Worm (Caenorhabditis elegans) whole organism, young adult: ENCODE results near the gene F54D12.8.

Source experiments
- B0261.1 ChIP-seq: sonication (generic microtip); optimal IDR thresholded peaks from 2 replicates; lab custom pipeline; 2016; ENCODE audit warnings: mild to moderate bottlenecking, missing genetic modification characterization, moderate library complexity, missing compliant biosample characterization
- B0336.3 ChIP-seq: fragments of 200-800 bp; sonication (Bioruptor generic); IDR thresholded peaks from 2 replicates; pipeline ENCODE4 v1.3.6; 2022; ENCODE audit warnings: missing genetic modification characterization, missing compliant biosample characterization
- F33H1.4 ChIP-seq: fragments of 200-800 bp; sonication (Bioruptor generic); IDR thresholded peaks from 2 replicates; pipeline ENCODE4 v1.3.6; 2022; ENCODE audit warnings: missing genetic modification reagents, missing genetic modification characterization, missing compliant biosample characterization
- F37B4.10 ChIP-seq: fragments of 200-800 bp; sonication (Bioruptor generic); IDR thresholded peaks from 2 replicates; pipeline ENCODE4 v1.3.6; 2022; ENCODE audit warnings: missing genetic modification characterization, missing compliant biosample characterization
- F49E8.2 ChIP-seq: sonication (generic microtip); optimal IDR thresholded peaks from 3 replicates; lab custom pipeline; 2017; ENCODE audit warnings: missing genetic modification characterization, mild to moderate bottlenecking, missing compliant biosample characterization, antibody characterized with exemption, moderate library complexity; ENCODE audit not compliant: insufficient read depth
- F57A8.1 ChIP-seq: fragments of 200-800 bp; sonication (Bioruptor generic); optimal IDR thresholded peaks from 2 replicates; lab custom pipeline; 2018; ENCODE audit warnings: mild to moderate bottlenecking, missing genetic modification characterization, moderate library complexity, missing compliant biosample characterization
- K11D2.4 ChIP-seq: fragments of 200-800 bp; sonication (Bioruptor generic); IDR thresholded peaks from 2 replicates; pipeline ENCODE4 v1.3.6; 2022; ENCODE audit warnings: missing genetic modification reagents, missing genetic modification characterization, missing compliant biosample characterization
- K12H6.12 ChIP-seq: fragments of 200-800 bp; sonication (Bioruptor generic); optimal IDR thresholded peaks from 2 replicates; lab custom pipeline; 2018; ENCODE audit warnings: mild to moderate bottlenecking, missing genetic modification characterization, missing compliant biosample characterization
- Y53F4B.3 ChIP-seq: fragments of 200-800 bp; sonication (Bioruptor generic); IDR thresholded peaks from 2 replicates; pipeline ENCODE4 v1.3.6; 2022; ENCODE audit warnings: missing genetic modification reagents, missing genetic modification characterization, missing compliant biosample characterization
- Y53G8AR.9 ChIP-seq: fragments of 200-800 bp; sonication (Bioruptor generic); conservative IDR thresholded peaks from 2 replicates; pipeline ENCODE4 v1.3.6; 2022; ENCODE audit warnings: missing genetic modification reagents, missing genetic modification characterization, missing compliant biosample characterization
- Y79H2A.3 ChIP-seq: fragments of 200-800 bp; sonication (Bioruptor generic); conservative IDR thresholded peaks from 2 replicates; pipeline ENCODE4 v1.3.6; 2022; ENCODE audit warnings: missing genetic modification reagents, missing genetic modification characterization, missing compliant biosample characterization
- ama-1 ChIP-seq, 3 experiments: fragments of 150-350 bp in 1 of 3; sonication (generic microtip) in 2 of 3; optimal IDR thresholded peaks; 2 replicates each; lab custom pipeline; 2014 to 2018; ENCODE audit warnings: missing biosample characterization in 2 of 3, missing genetic modification characterization in 2 of 3, missing genetic modification reagents in 2 of 3
- aptf-2 ChIP-seq: fragments of 200-800 bp; sonication (Bioruptor generic); conservative IDR thresholded peaks from 2 replicates; pipeline ENCODE4 v1.3.6; 2022; ENCODE audit warnings: missing genetic modification reagents, missing genetic modification characterization, missing compliant biosample characterization
- atf-7 ChIP-seq: sonication (generic microtip); optimal IDR thresholded peaks from 2 replicates; lab custom pipeline; 2017; ENCODE audit warnings: mild to moderate bottlenecking, missing genetic modification characterization, missing compliant biosample characterization
- attf-3 ChIP-seq: fragments of 200-800 bp; sonication (Bioruptor generic); conservative IDR thresholded peaks from 2 replicates; pipeline ENCODE4 v1.3.6; 2022; ENCODE audit warnings: missing genetic modification reagents, missing genetic modification characterization, missing compliant biosample characterization
- ceh-100 ChIP-seq: fragments of 200-800 bp; sonication (Bioruptor generic); IDR thresholded peaks from 2 replicates; pipeline ENCODE4 v1.3.6; 2022; ENCODE audit warnings: missing genetic modification reagents, missing genetic modification characterization, missing compliant biosample characterization
- dpff-1 ChIP-seq: sonication (generic microtip); optimal IDR thresholded peaks from 2 replicates; lab custom pipeline; 2017; ENCODE audit warnings: mild to moderate bottlenecking, missing genetic modification characterization, missing compliant biosample characterization
- dpl-1 ChIP-seq: fragments of 150-350 bp; optimal IDR thresholded peaks from 2 replicates; lab custom pipeline; 2014; ENCODE audit warnings: missing biosample characterization, missing genetic modification reagents, missing genetic modification characterization
- ets-4 ChIP-seq: fragments of 200-800 bp; sonication (Bioruptor generic); optimal IDR thresholded peaks from 2 replicates; lab custom pipeline; 2018; ENCODE audit warnings: mild to moderate bottlenecking, missing genetic modification characterization, missing compliant biosample characterization
- fkh-3 ChIP-seq: sonication (generic microtip); optimal IDR thresholded peaks from 2 replicates; lab custom pipeline; 2016; ENCODE audit warnings: mild to moderate bottlenecking, missing genetic modification characterization, missing compliant biosample characterization
- let-526 ChIP-seq: fragments of 200-800 bp; sonication (Bioruptor generic); IDR thresholded peaks from 2 replicates; pipeline ENCODE4 v1.3.6; 2022; ENCODE audit warnings: missing genetic modification reagents, missing genetic modification characterization, missing compliant biosample characterization
- madf-6 ChIP-seq: fragments of 200-800 bp; sonication (Bioruptor generic); IDR thresholded peaks from 2 replicates; pipeline ENCODE4 v1.3.6; 2022; ENCODE audit warnings: missing genetic modification reagents, missing genetic modification characterization, missing compliant biosample characterization
- nfyb-1 ChIP-seq: fragments of 200-800 bp; sonication (Bioruptor generic); IDR thresholded peaks from 2 replicates; pipeline ENCODE4 v1.3.6; 2022; ENCODE audit warnings: missing genetic modification reagents, missing genetic modification characterization, missing compliant biosample characterization
- pbrm-1 ChIP-seq: fragments of 200-800 bp; sonication (Bioruptor generic); IDR thresholded peaks from 2 replicates; pipeline ENCODE4 v1.3.6; 2022; ENCODE audit warnings: missing genetic modification reagents, missing genetic modification characterization, missing compliant biosample characterization
- repo-1 ChIP-seq: sonication (generic microtip); optimal IDR thresholded peaks from 2 replicates; lab custom pipeline; 2017; ENCODE audit warnings: mild to moderate bottlenecking, missing genetic modification characterization, missing compliant biosample characterization
- snpc-3.4 ChIP-seq: sonication (generic microtip); optimal IDR thresholded peaks from 2 replicates; lab custom pipeline; 2017; ENCODE audit warnings: missing genetic modification characterization, mild to moderate bottlenecking, missing compliant biosample characterization, antibody characterized with exemption, moderate library complexity, missing genotype, missing genetic modification reagents
- sptf-2 ChIP-seq: fragments of 200-800 bp; sonication (Bioruptor generic); optimal IDR thresholded peaks from 2 replicates; lab custom pipeline; 2018; ENCODE audit warnings: mild to moderate bottlenecking, missing genetic modification characterization, missing compliant biosample characterization
- tbp1 ChIP-seq: fragments of 200-800 bp; sonication (Bioruptor generic); optimal IDR thresholded peaks from 2 replicates; lab custom pipeline; 2018; ENCODE audit warnings: mild to moderate bottlenecking, missing genetic modification characterization, missing compliant biosample characterization
- unc-62 ChIP-seq: fragments of 150-350 bp; optimal IDR thresholded peaks from 2 replicates; lab custom pipeline; 2014; ENCODE audit warnings: missing biosample characterization, missing genetic modification reagents, missing genetic modification characterization
- ztf-18 ChIP-seq: sonication (generic microtip); optimal IDR thresholded peaks from 2 replicates; lab custom pipeline; 2016; ENCODE audit warnings: missing genotype, mild to moderate bottlenecking, missing genetic modification characterization, missing compliant biosample characterization
- ztf-25 ChIP-seq: fragments of 200-800 bp; sonication (Bioruptor generic); IDR thresholded peaks from 2 replicates; pipeline ENCODE4 v1.3.6; 2022; ENCODE audit warnings: missing genetic modification reagents, missing genetic modification characterization, missing compliant biosample characterization
- ztf-26 ChIP-seq: sonication (generic microtip); optimal IDR thresholded peaks from 2 replicates; lab custom pipeline; 2017; ENCODE audit warnings: missing genetic modification characterization, missing compliant biosample characterization

The F54D12.8 gene

DNA sequence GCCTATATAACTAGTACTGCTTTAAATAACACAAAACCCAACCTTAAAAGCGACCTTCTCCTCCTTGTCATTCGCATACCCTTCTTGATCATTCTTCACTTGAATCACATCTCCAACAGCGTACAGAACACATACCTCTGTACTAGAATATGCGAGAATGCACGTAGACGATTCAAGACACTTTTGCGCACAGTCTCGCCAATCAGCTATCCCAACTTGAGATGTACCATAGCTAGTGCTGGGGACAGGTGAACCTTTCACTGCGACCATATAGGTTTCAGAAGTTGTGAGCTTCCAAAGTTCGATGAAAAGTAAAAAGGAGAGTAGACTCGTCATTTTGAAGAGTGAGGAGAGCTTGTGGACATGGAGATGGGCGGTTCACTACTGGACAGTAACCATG lies at the start of gene F54D12.8:
Gene F54D12.8, minus strand, starts transcription at position 336 of the 400 bp plus-strand sequence.
- no peak for TF ChIP-seq snpc-3.4 (tag; lab: Kevin White, UChicago)
- no peak for TF ChIP-seq let-526 (GFP tag; lab: Robert Waterston, UW)
- TF ChIP-seq Y79H2A.3 (GFP tag; lab: Robert Waterston, UW): no peak
- TF ChIP-seq repo-1: no peak
- no peak for TF ChIP-seq F49E8.2 (tag; lab: Kevin White, UChicago)
- TF ChIP-seq madf-6 (GFP tag; lab: Robert Waterston, UW): no peak
- TF ChIP-seq attf-3 (GFP tag; lab: Robert Waterston, UW): no peak
- TF ChIP-seq atf-7 (tag; lab: Kevin White, UChicago): no peak
- TF ChIP-seq F37B4.10 (GFP tag; lab: Robert Waterston, UW): no peak
- no peak for TF ChIP-seq ztf-25 (GFP tag; lab: Robert Waterston, UW)
- no peak for TF ChIP-seq fkh-3 (tag; lab: Kevin White, UChicago)
- no peak for TF ChIP-seq K11D2.4
- no peak for TF ChIP-seq ztf-18 (tag; lab: Kevin White, UChicago)
- TF ChIP-seq unc-62 (GFP tag; lab: Kevin White, UChicago): no peak
- TF ChIP-seq tbp1 (GFP tag; lab: Kevin White, UChicago): no peak
- no peak for TF ChIP-seq Y53F4B.3 (GFP tag; lab: Robert Waterston, UW)
- TF ChIP-seq Y53G8AR.9 (GFP tag; lab: Robert Waterston, UW): no peak
- no peak for TF ChIP-seq F33H1.4 (GFP tag; lab: Robert Waterston, UW)

DNA sequence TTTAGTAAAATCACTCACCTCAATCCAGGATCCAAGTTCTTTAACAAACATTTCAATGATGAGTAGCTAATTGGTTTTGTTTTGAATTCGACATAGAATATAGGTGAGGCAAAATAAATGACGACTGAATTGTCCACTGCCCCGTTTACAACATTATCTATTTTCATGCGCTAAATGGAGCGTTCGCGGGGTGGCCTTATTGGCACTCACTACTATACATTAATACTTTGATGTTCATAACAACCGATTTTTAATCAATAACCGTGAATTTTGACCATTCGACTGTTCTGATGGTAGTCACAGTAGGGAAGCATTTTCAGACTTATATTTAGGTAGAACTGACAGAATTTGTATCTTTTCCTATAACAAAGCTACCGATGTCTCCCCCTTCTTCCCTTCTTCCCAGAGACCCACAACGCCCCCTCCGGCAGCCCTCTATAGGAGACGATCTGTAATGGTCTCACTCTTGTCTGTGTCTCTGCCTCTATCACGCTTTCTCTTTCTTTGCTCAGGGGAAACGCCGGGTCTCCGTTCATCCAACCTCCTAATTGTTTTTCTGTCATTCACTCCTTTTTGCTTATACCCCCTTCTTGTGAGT lies 49.0 kb upstream of the F54D12.8 start, which contains the start of gene Y51H7C.12:
Gene Y51H7C.12, minus strand, starts transcription at position 51 of the 598 bp plus-strand sequence.
- TF ChIP-seq aptf-2 (GFP tag; lab: Robert Waterston, UW): peak; percentile 90
- TF ChIP-seq, all 124 proteins: peak for 1; not testable (repeated sequence) for 123

DNA sequence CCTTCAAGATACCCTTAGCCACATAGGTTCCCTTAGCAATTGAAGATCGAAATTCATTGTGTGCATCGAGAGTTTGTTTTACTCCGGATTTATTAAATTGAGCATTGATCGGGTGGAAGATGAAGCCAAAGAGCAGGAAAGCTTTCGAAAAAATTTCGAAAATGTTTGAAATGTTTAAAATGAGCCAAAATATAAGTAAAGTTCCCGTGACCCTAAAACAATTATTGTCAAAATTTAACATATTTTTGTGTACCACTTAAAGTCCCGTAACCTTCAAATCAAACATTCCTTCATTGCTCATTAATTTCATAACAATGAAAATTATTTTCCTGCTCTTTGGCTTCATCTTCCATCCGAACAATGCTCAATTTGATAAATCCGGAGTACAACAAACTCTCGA lies 47.1 kb upstream of the F54D12.8 start, which contains the start of gene scl-17:
Gene scl-17, plus strand, starts transcription at position 301 of the 400 bp plus-strand sequence.
- TF ChIP-seq pbrm-1 (no peak), ztf-26 (tag; lab: Kevin White, UChicago) (no peak), Y53F4B.3 (GFP tag; lab: Robert Waterston, UW) (no peak), dpff-1 (tag; lab: Kevin White, UChicago) (no peak), ceh-100 (no peak), ets-4 (GFP tag; lab: Kevin White, UChicago) (no peak), K12H6.12 (tag; lab: Kevin White, UChicago) (no peak)

DNA sequence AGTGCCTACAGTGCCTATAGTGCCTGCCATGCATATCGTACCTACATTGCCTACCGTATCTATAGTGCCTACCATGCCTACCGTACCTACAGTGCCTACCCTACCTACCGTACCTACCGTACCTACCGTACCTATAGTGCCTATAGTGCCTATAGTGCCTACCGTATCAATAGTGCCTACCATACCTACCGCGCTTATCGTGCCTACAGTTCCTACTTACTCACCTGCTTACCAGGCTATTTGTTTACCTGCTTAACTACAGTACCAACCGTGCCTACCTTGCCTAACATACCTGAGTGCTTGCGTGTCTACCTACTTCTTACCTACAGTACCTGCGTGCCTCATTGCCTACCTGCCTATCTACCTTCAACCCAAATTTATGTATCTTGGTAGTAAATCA lies 43.6 kb upstream of the F54D12.8 start:
- no peak for TF ChIP-seq aptf-2 (GFP tag; lab: Robert Waterston, UW)
- TF ChIP-seq nfyb-1 (GFP tag; lab: Robert Waterston, UW): no peak
- TF ChIP-seq dpl-1 (GFP tag; lab: Kevin White, UChicago): no peak
- TF ChIP-seq repo-1: no peak
- TF ChIP-seq K11D2.4: no peak
- TF ChIP-seq ama-1 (optimal IDR thresholded peaks at IDR 0.05; lab: Kevin White, UChicago): no peak
- TF ChIP-seq ama-1 (GFP tag; optimal IDR thresholded peaks at IDR 0.05; lab: Kevin White, UChicago): no peak
- TF ChIP-seq F57A8.1 (GFP tag; lab: Kevin White, UChicago): no peak
- no peak for TF ChIP-seq B0261.1 (tag; lab: Kevin White, UChicago)
- TF ChIP-seq sptf-2 (GFP tag; lab: Kevin White, UChicago): no peak

DNA sequence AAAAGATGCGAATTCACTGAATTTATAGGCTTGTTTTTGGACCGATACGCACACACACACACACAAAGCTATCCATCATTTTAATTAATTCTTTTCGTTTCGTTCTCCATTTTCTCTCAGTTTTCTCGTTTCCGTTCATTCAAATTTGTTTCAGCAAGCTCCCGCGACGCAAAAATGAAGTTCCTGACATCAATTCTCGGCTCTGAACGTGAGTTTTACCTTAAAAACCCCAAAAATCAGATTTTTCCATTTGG lies 40.4 kb upstream of the F54D12.8 start, which contains the start of gene Y51H7C.3:
Gene Y51H7C.3, plus strand, starts transcription at position 155 of the 254 bp plus-strand sequence.
- no peak for TF ChIP-seq B0336.3 (GFP tag; lab: Robert Waterston, UW)
